Fruit fly (Drosophila melanogaster) whole organism, pupa: ENCODE results near the gene CG15725.

Experiments
- CG12605 ChIP-seq: fragments of 200-800 bp; sonication (Bioruptor generic); IDR thresholded peaks from 2 replicates; pipeline ENCODE4 v1.3.6; 2022; ENCODE audit warnings: missing biosample characterization, missing genetic modification characterization
- CG13204 ChIP-seq: fragments of 200-800 bp; sonication (Bioruptor generic); optimal IDR thresholded peaks from 2 replicates; lab custom pipeline; 2018; ENCODE audit warnings: missing biosample characterization, mild to moderate bottlenecking, missing genetic modification characterization, moderate library complexity
- CG14655 ChIP-seq: fragments of 200-800 bp; sonication (Bioruptor generic); optimal IDR thresholded peaks from 3 replicates; lab custom pipeline; 2017; ENCODE audit warnings: mild to moderate bottlenecking, missing biosample characterization, missing genetic modification reagents, missing genetic modification characterization
- CG17806 ChIP-seq: fragments of 200-800 bp; sonication (Bioruptor generic); optimal IDR thresholded peaks from 2 replicates; lab custom pipeline; 2018; ENCODE audit warnings: missing biosample characterization, mild to moderate bottlenecking, missing genetic modification characterization, moderate library complexity
- CG8301 ChIP-seq: fragments of 200-800 bp; sonication (Bioruptor generic); optimal IDR thresholded peaks from 2 replicates; lab custom pipeline; 2018; ENCODE audit warnings: missing biosample characterization, mild to moderate bottlenecking, missing genetic modification characterization
- EcR ChIP-seq: fragments of 200-800 bp; sonication (Bioruptor generic); optimal IDR thresholded peaks from 3 replicates; lab custom pipeline; 2019; ENCODE audit warnings: missing biosample characterization, missing genetic modification characterization, mild to moderate bottlenecking, moderate library complexity, missing genetic modification reagents
- Pif1B ChIP-seq: fragments of 200-800 bp; sonication (Bioruptor generic); optimal IDR thresholded peaks from 3 replicates; lab custom pipeline; 2016; ENCODE audit warnings: missing biosample characterization, missing genetic modification characterization
- Snoo ChIP-seq: fragments of 200-800 bp; sonication (Bioruptor generic); optimal IDR thresholded peaks from 3 replicates; lab custom pipeline; 2017; ENCODE audit warnings: missing biosample characterization, mild to moderate bottlenecking, missing genetic modification characterization, inconsistent platforms
- fd96Ca ChIP-seq: fragments of 200-800 bp; sonication (Bioruptor generic); IDR thresholded peaks from 3 replicates; pipeline ENCODE4 v1.3.6; 2022; ENCODE audit warnings: missing biosample characterization, missing genetic modification characterization
- rn ChIP-seq: fragments of 200-800 bp; sonication (Bioruptor generic); IDR thresholded peaks from 2 replicates; pipeline ENCODE4 v1.3.6; 2022; ENCODE audit warnings: missing biosample characterization, missing genetic modification characterization

dm6 chrX:12661435-12661949 is 44.2 kb upstream of the CG15725 start:
- TF ChIP-seq Pif1B (GFP tag; lab: Kevin White, UChicago) (no peak), rn (GFP tag; lab: Robert Waterston, UW) (no peak), CG14655 (GFP tag; lab: Kevin White, UChicago) (no peak), EcR (peak; percentile 9), CG13204 (GFP tag; lab: Kevin White, UChicago) (no peak), CG12605 (GFP tag; lab: Robert Waterston, UW) (no peak), CG8301 (tag; lab: Kevin White, UChicago) (no peak), fd96Ca (GFP tag; lab: Robert Waterston, UW) (no peak), Snoo (tag; lab: Kevin White, UChicago) (no peak), CG17806 (no peak)
